Worm (Caenorhabditis elegans) whole organism, L1 larva: ENCODE results near the gene gldi-11.
A peak's percentile ranks its signal among the peaks of the same experiment; 100 is the strongest.

ENCODE experiments used
- C04F5.9 ChIP-seq: sonication (generic microtip); optimal IDR thresholded peaks from 2 replicates; lab custom pipeline; 2016; ENCODE audit warnings: missing genetic modification characterization, missing compliant biosample characterization
- aha-1 ChIP-seq: fragments of 150-350 bp; optimal IDR thresholded peaks from 2 replicates; lab custom pipeline; 2014; ENCODE audit warnings: missing biosample characterization, missing genetic modification characterization
- aly-2 ChIP-seq: fragments of 150-350 bp; optimal IDR thresholded peaks from 2 replicates; lab custom pipeline; 2014; ENCODE audit warnings: missing biosample characterization, missing genetic modification characterization
- ceh-8 ChIP-seq: fragments of 200-800 bp; sonication (Bioruptor generic); optimal IDR thresholded peaks from 2 replicates; lab custom pipeline; 2018; ENCODE audit warnings: mild to moderate bottlenecking, missing genetic modification characterization, moderate library complexity, missing compliant biosample characterization
- ceh-82 ChIP-seq, 3 experiments: fragments of 150-350 bp in 1 of 3; sonication (generic microtip) in 2 of 3; optimal IDR thresholded peaks; 2 replicates each; lab custom pipeline; 2014 to 2017; ENCODE audit warnings: missing biosample characterization in 3 of 3, missing genetic modification characterization in 3 of 3
- dpl-1 ChIP-seq, 3 experiments: fragments of 150-350 bp in 2 of 3; sonication (generic microtip) in 1 of 3; optimal IDR thresholded peaks; 2 replicates each; lab custom pipeline; 2014 to 2017; ENCODE audit warnings: missing biosample characterization in 3 of 3, missing genetic modification characterization in 3 of 3, missing genetic modification reagents in 3 of 3
- dsc-1 ChIP-seq: sonication (generic microtip); optimal IDR thresholded peaks from 2 replicates; lab custom pipeline; 2016; ENCODE audit warnings: mild to moderate bottlenecking, missing genetic modification characterization, missing compliant biosample characterization
- elt-2 ChIP-seq: sonication (generic microtip); optimal IDR thresholded peaks from 2 replicates; lab custom pipeline; 2016; ENCODE audit warnings: missing genetic modification characterization, mild to moderate bottlenecking, inconsistent platforms, missing compliant biosample characterization, missing genetic modification reagents
- elt-3 ChIP-seq, 6 experiments: fragments of 150-350 bp in 1 of 6; sonication (generic microtip); optimal IDR thresholded peaks; 2 replicates each; lab custom pipeline; 2017 to 2018; ENCODE audit warnings: missing biosample characterization in 6 of 6, missing genetic modification characterization in 6 of 6, inconsistent platforms in 1 of 6
- ets-5 ChIP-seq: fragments of 200-800 bp; sonication (Bioruptor generic); IDR thresholded peaks from 2 replicates; pipeline ENCODE4 v1.3.6; 2022; ENCODE audit warnings: missing genetic modification characterization, missing compliant biosample characterization
- fkh-8 ChIP-seq: sonication (generic microtip); optimal IDR thresholded peaks from 2 replicates; lab custom pipeline; 2016; ENCODE audit warnings: mild to moderate bottlenecking, missing genetic modification characterization, missing compliant biosample characterization
- fos-1 ChIP-seq: fragments of 150-350 bp; optimal IDR thresholded peaks from 2 replicates; lab custom pipeline; 2014; ENCODE audit warnings: missing biosample characterization, missing genetic modification characterization
- grh-1 ChIP-seq: fragments of 200-800 bp; sonication (Bioruptor generic); IDR thresholded peaks from 2 replicates; pipeline ENCODE4 v1.3.6; 2022; ENCODE audit warnings: missing genetic modification reagents, missing genetic modification characterization, missing compliant biosample characterization
- hlh-17 ChIP-seq: fragments of 200-800 bp; sonication (Bioruptor generic); optimal IDR thresholded peaks from 2 replicates; lab custom pipeline; 2018; ENCODE audit warnings: missing genetic modification characterization, mild to moderate bottlenecking, missing compliant biosample characterization, moderate library complexity, borderline replicate concordance
- hlh-4 ChIP-seq: sonication (generic microtip); optimal IDR thresholded peaks from 2 replicates; lab custom pipeline; 2016; ENCODE audit warnings: mild to moderate bottlenecking, missing genetic modification characterization, missing compliant biosample characterization
- irx-1 ChIP-seq: sonication (generic microtip); optimal IDR thresholded peaks from 2 replicates; lab custom pipeline; 2016; ENCODE audit warnings: missing genetic modification characterization, missing compliant biosample characterization
- jun-1 ChIP-seq: fragments of 150-350 bp; optimal IDR thresholded peaks from 2 replicates; lab custom pipeline; 2014; ENCODE audit warnings: missing biosample characterization, missing genetic modification reagents, missing genetic modification characterization
- lin-13 ChIP-seq: fragments of 150-350 bp; optimal IDR thresholded peaks from 2 replicates; lab custom pipeline; 2014; ENCODE audit warnings: missing biosample characterization, missing genetic modification reagents, missing genetic modification characterization
- lin-14 ChIP-seq: fragments of 200-800 bp; sonication (Bioruptor generic); optimal IDR thresholded peaks from 2 replicates; lab custom pipeline; 2018; ENCODE audit warnings: mild to moderate bottlenecking, missing genetic modification characterization, moderate library complexity, missing compliant biosample characterization
- lin-35 ChIP-seq, 2 experiments: fragments of 150-350 bp; optimal IDR thresholded peaks; 2 replicates each; lab custom pipeline; 2014; ENCODE audit warnings: missing biosample characterization in 2 of 2, missing genetic modification characterization in 2 of 2, missing genetic modification reagents in 2 of 2
- lir-3 ChIP-seq: sonication (generic microtip); optimal IDR thresholded peaks from 2 replicates; lab custom pipeline; 2016; ENCODE audit warnings: mild to moderate bottlenecking, missing genetic modification characterization, moderate library complexity, missing compliant biosample characterization; ENCODE audit not compliant: poor library complexity
- lsy-2 ChIP-seq, 2 experiments: fragments of 150-350 bp; optimal IDR thresholded peaks; 2 replicates each; lab custom pipeline; 2014; ENCODE audit warnings: missing biosample characterization in 2 of 2, missing genetic modification characterization in 2 of 2
- mdl-1 ChIP-seq, 2 experiments: fragments of 150-350 bp; optimal IDR thresholded peaks; 2 replicates each; lab custom pipeline; 2014 to 2017; ENCODE audit warnings: missing biosample characterization in 2 of 2, missing genetic modification characterization in 2 of 2, inconsistent platforms in 1 of 2
- mef-2 ChIP-seq: fragments of 150-350 bp; optimal IDR thresholded peaks from 2 replicates; lab custom pipeline; 2014; ENCODE audit warnings: missing biosample characterization, missing genetic modification characterization
- mep-1 ChIP-seq: fragments of 150-350 bp; optimal IDR thresholded peaks from 2 replicates; lab custom pipeline; 2014; ENCODE audit warnings: missing biosample characterization, missing genetic modification characterization
- nhr-11 ChIP-seq: fragments of 150-350 bp; optimal IDR thresholded peaks from 2 replicates; lab custom pipeline; 2014; ENCODE audit warnings: missing biosample characterization, missing genetic modification characterization
- nhr-12 ChIP-seq: sonication (generic microtip); optimal IDR thresholded peaks from 2 replicates; lab custom pipeline; 2017; ENCODE audit warnings: missing biosample characterization, missing genetic modification characterization
- nhr-19 ChIP-seq: fragments of 200-800 bp; sonication (Bioruptor generic); conservative IDR thresholded peaks from 2 replicates; pipeline ENCODE4 v1.3.6; 2022; ENCODE audit warnings: missing genetic modification characterization, missing compliant biosample characterization
- nhr-28 ChIP-seq: fragments of 150-350 bp; optimal IDR thresholded peaks from 2 replicates; lab custom pipeline; 2014; ENCODE audit warnings: missing biosample characterization, missing genetic modification characterization
- nhr-77 ChIP-seq: fragments of 150-350 bp; optimal IDR thresholded peaks from 2 replicates; lab custom pipeline; 2014; ENCODE audit warnings: missing biosample characterization, missing genetic modification characterization
- nhr-84 ChIP-seq: sonication (generic microtip); optimal IDR thresholded peaks from 2 replicates; lab custom pipeline; 2017; ENCODE audit warnings: missing biosample characterization, missing genetic modification characterization
- nhr-85 ChIP-seq: sonication (generic microtip); peaks from one replicate; lab custom pipeline; 2016; ENCODE audit warnings: missing genetic modification characterization, inconsistent platforms, missing compliant biosample characterization
- pag-3 ChIP-seq: sonication (generic microtip); optimal IDR thresholded peaks from 2 replicates; lab custom pipeline; 2017; ENCODE audit warnings: missing genetic modification characterization, mild to moderate bottlenecking, missing compliant biosample characterization, antibody characterized with exemption, borderline replicate concordance; ENCODE audit not compliant: insufficient read depth
- pax-3 ChIP-seq: fragments of 200-800 bp; sonication (Bioruptor generic); optimal IDR thresholded peaks from 2 replicates; lab custom pipeline; 2018; ENCODE audit warnings: mild to moderate bottlenecking, missing genetic modification characterization, moderate library complexity, missing compliant biosample characterization
- pqm-1 ChIP-seq: sonication (generic microtip); optimal IDR thresholded peaks from 3 replicates; lab custom pipeline; 2017; ENCODE audit warnings: missing biosample characterization, missing genetic modification characterization
- skn-1 ChIP-seq: fragments of 150-350 bp; optimal IDR thresholded peaks from 2 replicates; lab custom pipeline; 2014; ENCODE audit warnings: missing biosample characterization, missing genetic modification characterization
- sup-37 ChIP-seq: fragments of 200-800 bp; sonication (Bioruptor generic); optimal IDR thresholded peaks from 2 replicates; lab custom pipeline; 2018; ENCODE audit warnings: mild to moderate bottlenecking, missing genetic modification characterization, missing compliant biosample characterization
- tbx-2 ChIP-seq: sonication (generic microtip); optimal IDR thresholded peaks from 2 replicates; lab custom pipeline; 2016; ENCODE audit warnings: missing genetic modification characterization, missing compliant biosample characterization
- tlp-1 ChIP-seq: fragments of 150-350 bp; optimal IDR thresholded peaks from 2 replicates; lab custom pipeline; 2014; ENCODE audit warnings: missing biosample characterization, missing genetic modification characterization
- unc-130 ChIP-seq: fragments of 150-350 bp; optimal IDR thresholded peaks from 2 replicates; lab custom pipeline; 2017; ENCODE audit warnings: missing biosample characterization, missing genetic modification characterization, inconsistent platforms
- unc-30 ChIP-seq: sonication (generic microtip); optimal IDR thresholded peaks from 2 replicates; lab custom pipeline; 2017; ENCODE audit warnings: missing biosample characterization, missing genetic modification characterization
- unc-62 ChIP-seq: fragments of 150-350 bp; optimal IDR thresholded peaks from 2 replicates; lab custom pipeline; 2014; ENCODE audit warnings: missing biosample characterization, missing genetic modification reagents, missing genetic modification characterization
- unc-86 ChIP-seq: sonication (generic microtip); optimal IDR thresholded peaks from 2 replicates; lab custom pipeline; 2016; ENCODE audit warnings: missing genetic modification characterization, missing compliant biosample characterization
- zip-4 ChIP-seq: fragments of 200-800 bp; sonication (Bioruptor generic); optimal IDR thresholded peaks from 2 replicates; lab custom pipeline; 2018; ENCODE audit warnings: mild to moderate bottlenecking, missing genetic modification characterization, moderate library complexity, missing compliant biosample characterization
- ztf-11 ChIP-seq, 2 experiments: sonication (generic microtip); optimal IDR thresholded peaks; 2 replicates each; lab custom pipeline; 2016 to 2017; ENCODE audit warnings: missing genetic modification characterization in 2 of 2, missing biosample characterization in 1 of 2, missing compliant biosample characterization in 1 of 2
- ztf-4 ChIP-seq: fragments of 150-350 bp; optimal IDR thresholded peaks from 2 replicates; lab custom pipeline; 2014; ENCODE audit warnings: missing biosample characterization, missing genetic modification characterization

Gene gldi-11

DNA sequence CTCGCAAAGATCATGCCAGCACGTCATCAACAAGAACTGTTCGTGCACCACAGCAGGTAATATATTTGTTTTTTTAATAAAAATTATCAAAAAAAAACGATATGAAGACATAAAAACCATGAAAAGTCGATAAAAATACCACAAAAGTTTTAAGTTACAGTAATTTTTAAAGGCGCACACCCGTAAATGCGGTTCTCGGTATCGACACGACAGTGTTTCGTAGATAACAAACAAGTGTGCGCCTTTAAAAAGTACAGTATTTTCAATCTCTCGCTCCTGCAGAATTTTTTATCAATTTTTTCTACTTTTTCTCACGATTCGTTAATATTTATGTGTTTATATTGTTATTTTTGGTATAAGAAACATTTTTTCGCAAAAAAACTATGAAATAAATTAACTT lies 40.3 kb downstream of the gldi-11 start:
- TF ChIP-seq nhr-12 (tag; lab: Kevin White, UChicago) (no peak), skn-1 (tag; lab: Kevin White, UChicago) (no peak), unc-30 (tag; lab: Kevin White, UChicago) (no peak), tlp-1 (tag; lab: Kevin White, UChicago) (no peak), jun-1 (tag; lab: Kevin White, UChicago) (no peak), mef-2 (no peak), sup-37 (GFP tag; lab: Kevin White, UChicago) (no peak), ztf-4 (tag; lab: Kevin White, UChicago) (no peak), nhr-77 (tag; lab: Kevin White, UChicago) (no peak), dsc-1 (tag; lab: Kevin White, UChicago) (no peak), pax-3 (no peak), dpl-1 (GFP tag; optimal IDR thresholded peaks at IDR 0.05; lab: Kevin White, UChicago) (no peak), ztf-11 (tag; optimal IDR thresholded peaks at IDR 0.05; lab: Kevin White, UChicago) (no peak), tbx-2 (no peak), hlh-4 (tag; lab: Kevin White, UChicago) (no peak), C04F5.9 (tag; lab: Kevin White, UChicago) (no peak), ceh-82 (tag; optimal IDR thresholded peaks at IDR 0.05; lab: Kevin White, UChicago) (no peak)

DNA sequence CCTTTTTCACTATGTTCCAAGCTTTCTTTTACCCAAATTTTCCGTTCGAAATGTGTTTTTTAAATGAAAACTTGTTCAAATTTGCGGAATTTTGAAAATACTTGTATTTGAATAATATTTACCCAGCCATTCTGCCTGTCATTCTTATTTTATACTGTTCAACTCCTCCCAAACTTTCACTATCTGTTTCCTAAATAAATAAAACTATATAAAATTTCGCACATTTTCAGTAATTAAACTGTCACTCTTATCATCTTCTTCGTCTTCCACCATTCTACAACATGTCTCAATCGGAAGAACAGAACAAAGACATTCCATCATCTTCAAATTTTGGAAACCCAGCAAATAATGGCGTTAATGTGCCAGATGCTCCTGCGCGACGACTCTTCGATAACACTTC lies 40.8 kb downstream of the gldi-11 start, which contains the start of gene btbd-10:
TSS of gene btbd-10 (plus strand) at position 231 of the 400 bp plus-strand sequence.
- TF ChIP-seq nhr-84 (tag; lab: Kevin White, UChicago) (no peak), nhr-19 (GFP tag; lab: Robert Waterston, UW) (no peak), mep-1 (tag; lab: Kevin White, UChicago) (no peak)

DNA sequence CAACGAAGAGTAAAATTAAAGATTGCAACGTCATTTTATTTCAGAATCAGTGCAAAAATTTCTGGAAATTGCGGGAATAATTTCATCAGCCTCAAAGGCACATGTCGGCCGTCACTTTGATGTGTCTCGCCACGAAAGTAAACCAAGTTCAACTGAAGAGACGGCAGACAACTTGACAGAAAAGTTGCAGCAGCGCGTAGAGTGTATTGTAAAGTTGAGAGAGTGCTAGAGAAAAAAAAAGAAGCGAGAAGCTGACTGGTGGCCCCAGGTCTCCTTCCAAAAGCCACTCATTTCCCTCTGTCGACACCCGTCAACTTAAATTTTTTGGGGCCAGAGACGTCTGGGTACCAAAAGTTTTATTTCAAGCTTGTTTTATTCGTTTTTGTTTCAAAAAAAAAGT lies 41.3 kb downstream of the gldi-11 start:
- no peak for TF ChIP-seq unc-62 (GFP tag; lab: Kevin White, UChicago)
- peak; percentile 67 for TF ChIP-seq tbx-2
- TF ChIP-seq pqm-1 (tag; lab: Kevin White, UChicago) = no peak
- no peak for TF ChIP-seq pax-3
- no peak for TF ChIP-seq nhr-85
- TF ChIP-seq ceh-8 = no peak
- TF ChIP-seq unc-130 (tag; lab: Kevin White, UChicago) = no peak
- no peak for TF ChIP-seq ztf-11 (tag; optimal IDR thresholded peaks at IDR 0.05; lab: Kevin White, UChicago)
- TF ChIP-seq ceh-82 (tag; optimal IDR thresholded peaks at IDR 0.05; lab: Kevin White, UChicago) = peak; percentile 30 to 61 (median 42)
- TF ChIP-seq ets-5 (GFP tag; lab: Robert Waterston, UW) = no peak
- TF ChIP-seq zip-4 (GFP tag; lab: Kevin White, UChicago) = no peak
- peak; percentile 56 for TF ChIP-seq jun-1 (tag; lab: Kevin White, UChicago)
- no peak for TF ChIP-seq sup-37 (GFP tag; lab: Kevin White, UChicago)
- peak; percentile 34 for TF ChIP-seq lin-13
- no peak for TF ChIP-seq mef-2
- TF ChIP-seq irx-1 (tag; lab: Kevin White, UChicago) = no peak
- peak in 1 of 6 experiments; percentile 24 for TF ChIP-seq elt-3 (tag; optimal IDR thresholded peaks at IDR 0.05; lab: Kevin White, UChicago)
- peak; percentile 31 for TF ChIP-seq nhr-77 (tag; lab: Kevin White, UChicago)
- TF ChIP-seq nhr-11 (tag; lab: Kevin White, UChicago) = no peak
- TF ChIP-seq grh-1 (GFP tag; lab: Robert Waterston, UW) = no peak
- TF ChIP-seq fos-1 (tag; lab: Kevin White, UChicago) = peak; percentile 41
- TF ChIP-seq lsy-2 (tag; optimal IDR thresholded peaks at IDR 0.05; lab: Kevin White, UChicago) = peak; percentile 71 to 86
- peak; percentile 65 for TF ChIP-seq fkh-8 (tag; lab: Kevin White, UChicago)
- TF ChIP-seq lin-35 (GFP tag; optimal IDR thresholded peaks at IDR 0.05; lab: Kevin White, UChicago) = peak; percentile 77 to 81
- peak; percentile 87 for TF ChIP-seq lin-14 (GFP tag; lab: Kevin White, UChicago)
- peak; percentile 35 for TF ChIP-seq lir-3
- TF ChIP-seq unc-86 (tag; lab: Kevin White, UChicago) = peak; percentile 40
- TF ChIP-seq mep-1 (tag; lab: Kevin White, UChicago) = peak; percentile 85
- TF ChIP-seq nhr-12 (tag; lab: Kevin White, UChicago) = no peak
- peak; percentile 23 for TF ChIP-seq elt-2 (tag; lab: Kevin White, UChicago)
- TF ChIP-seq mdl-1 (tag; optimal IDR thresholded peaks at IDR 0.05; lab: Kevin White, UChicago) = peak in 1 of 2 experiments; percentile 77
- no peak for TF ChIP-seq hlh-17 (GFP tag; lab: Kevin White, UChicago)
- TF ChIP-seq pag-3 (tag; lab: Kevin White, UChicago) = no peak
- TF ChIP-seq unc-30 (tag; lab: Kevin White, UChicago) = no peak
- TF ChIP-seq aha-1 (tag; lab: Kevin White, UChicago) = no peak
- peak; percentile 56 for TF ChIP-seq dsc-1 (tag; lab: Kevin White, UChicago)
- no peak for TF ChIP-seq aly-2 (tag; lab: Kevin White, UChicago)
- no peak for TF ChIP-seq nhr-28
- peak; percentile 32 for TF ChIP-seq ztf-4 (tag; lab: Kevin White, UChicago)
